Fruit fly (Drosophila melanogaster) Kc167 (cell line): ENCODE data around the gene CG9222.

Source experiments
- Sin3A ChIP-seq: fragments of >200 bp; optimal IDR thresholded peaks from 2 replicates; lab custom pipeline; 2018; ENCODE audit warnings: missing external identifiers
- h ChIP-seq: fragments of >200 bp; optimal IDR thresholded peaks from 3 replicates; lab custom pipeline; 2018; ENCODE audit warnings: missing external identifiers
- insv ChIP-seq: fragments of >200 bp; optimal IDR thresholded peaks from 3 replicates; lab custom pipeline; 2018; ENCODE audit warnings: missing external identifiers
- psq ChIP-seq: fragments of >200 bp; optimal IDR thresholded peaks from 2 replicates; lab custom pipeline; 2017; ENCODE audit warnings: missing external identifiers
- ttk ChIP-seq: sonication (Bioruptor generic); optimal IDR thresholded peaks from 2 replicates; lab custom pipeline; 2017; ENCODE audit warnings: missing external identifiers

- no peak for TF ChIP-seq psq (lab: Kevin White, UChicago)
- TF ChIP-seq ttk = no peak
- no peak for TF ChIP-seq insv (lab: Kevin White, UChicago)
- no peak for TF ChIP-seq Sin3A (lab: Kevin White, UChicago)
- no peak for TF ChIP-seq h
Observed at dm6 chr2L:6155041-6155440, 24.2 kb downstream of the CG9222 start, which contains the start of gene CG31639.
